Fruit fly (Drosophila melanogaster): ENCODE data around the gene mRpS10.

DNA sequence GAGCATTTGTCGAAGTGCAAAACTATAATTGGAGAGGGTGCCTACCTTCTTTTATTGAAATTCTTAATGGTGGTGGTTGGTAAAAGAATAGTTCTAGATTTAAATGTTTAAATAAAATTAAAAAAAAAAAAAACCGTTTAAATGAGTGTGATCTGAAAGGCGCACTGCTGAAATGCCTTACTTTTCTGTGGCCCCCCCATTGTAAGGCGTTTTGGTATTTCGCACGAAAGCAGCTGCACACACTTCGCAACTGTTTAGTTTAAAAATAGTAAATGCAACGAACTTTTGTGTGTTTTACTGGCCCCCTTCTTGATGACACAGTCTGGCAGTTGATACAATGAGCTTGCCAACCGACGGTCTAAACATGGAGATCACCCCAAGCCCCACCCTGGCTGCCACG is 39.0 kb downstream of the mRpS10 start, which contains the start of the genes CG14864 and Zip88E:
- TF ChIP-seq Eip93F (GFP tag; optimal IDR thresholded peaks at IDR 0.05) (no peak), CG8632 (GFP tag; optimal IDR thresholded peaks at IDR 0.05) (no peak), Sox102F (GFP tag; optimal IDR thresholded peaks at IDR 0.05) (no peak), spab (GFP tag; optimal IDR thresholded peaks at IDR 0.05) (no peak), Met (GFP tag; optimal IDR thresholded peaks at IDR 0.05) (no peak), CG16779 (tag; optimal IDR thresholded peaks at IDR 0.05) (no peak), Ets96B (tag; optimal IDR thresholded peaks at IDR 0.05) (no peak), dac (GFP tag; optimal IDR thresholded peaks at IDR 0.05) (no peak), OdsH (GFP tag; optimal IDR thresholded peaks at IDR 0.05) (no peak), CG31627 (GFP tag; optimal IDR thresholded peaks at IDR 0.05) (no peak)

Measured in whole organism, prepupa.